Fruit fly (Drosophila melanogaster): ENCODE data around the gene CG12355.

CG12355 gene

dm6 chr3L:15533402-15534129 lies 38.2 kb upstream of the CG12355 start (continued):
- no peak for TF ChIP-seq CG14965 (GFP tag; optimal IDR thresholded peaks at IDR 0.05; ENCODE audit: borderline replicate concordance)
- TF ChIP-seq PHDP (tag; optimal IDR thresholded peaks at IDR 0.05), result peak; percentile 33
- TF ChIP-seq dmrt11E (tag; optimal IDR thresholded peaks at IDR 0.05), result peak; percentile 19
- TF ChIP-seq pfk (GFP tag; optimal IDR thresholded peaks at IDR 0.05), result no peak
- peak; percentile 84 for TF ChIP-seq sens (GFP tag)
- peak; percentile 8 for TF ChIP-seq org-1 (GFP tag; optimal IDR thresholded peaks at IDR 0.05)
- TF ChIP-seq CG6654 (GFP tag; optimal IDR thresholded peaks at IDR 0.05), result no peak
- TF ChIP-seq fu2 (GFP tag; optimal IDR thresholded peaks at IDR 0.05), result no peak
- TF ChIP-seq en (GFP tag; optimal IDR thresholded peaks at IDR 0.05), result no peak
- no peak for TF ChIP-seq pho (GFP tag; optimal IDR thresholded peaks at IDR 0.05)
- TF ChIP-seq Nf-YC (tag; optimal IDR thresholded peaks at IDR 0.05), result no peak
- peak; percentile 50 for TF ChIP-seq Xrp1 (GFP tag; IDR thresholded peaks at IDR 0.05)
- TF ChIP-seq odd (GFP tag; optimal IDR thresholded peaks at IDR 0.05), result no peak
- peak; percentile 23 for TF ChIP-seq CG6813 (GFP tag; optimal IDR thresholded peaks at IDR 0.05)
- TF ChIP-seq CG10543 (GFP tag; optimal IDR thresholded peaks at IDR 0.05), result no peak
- no peak for TF ChIP-seq sr (GFP tag; IDR thresholded peaks at IDR 0.05)
- no peak for TF ChIP-seq repo (GFP tag; optimal IDR thresholded peaks at IDR 0.05)
- no peak for TF ChIP-seq Ravus (GFP tag; IDR thresholded peaks at IDR 0.05)
- no peak for TF ChIP-seq wor (GFP tag; IDR thresholded peaks at IDR 0.05)
- TF ChIP-seq CG16779 (GFP tag; IDR thresholded peaks at IDR 0.05), result 0 out of 2 replicates have a peak, but pooled peaks have one; percentile 3
- peak; percentile 13 for TF ChIP-seq Abd-B (GFP tag; optimal IDR thresholded peaks at IDR 0.05)
- TF ChIP-seq lov (optimal IDR thresholded peaks at IDR 0.05), result no peak
- no peak for TF ChIP-seq lov (GFP tag; IDR thresholded peaks at IDR 0.05)
- TF ChIP-seq D19B (GFP tag; optimal IDR thresholded peaks at IDR 0.05), result peak; percentile 11
- no peak for TF ChIP-seq Dfd (GFP tag; optimal IDR thresholded peaks at IDR 0.05)
- peak; percentile 30 for TF ChIP-seq CG2120 (GFP tag; optimal IDR thresholded peaks at IDR 0.05)
- TF ChIP-seq Doc3 (GFP tag; IDR thresholded peaks at IDR 0.05; ENCODE audit: partially characterized antibody), result no peak
- TF ChIP-seq CG12391 (tag; optimal IDR thresholded peaks at IDR 0.05), result peak; percentile 32
- peak; percentile 43 for TF ChIP-seq tap (tag; optimal IDR thresholded peaks at IDR 0.05)
- TF ChIP-seq kah (GFP tag; optimal IDR thresholded peaks at IDR 0.05), result no peak
- peak; percentile 36 for TF ChIP-seq CG1603 (tag; optimal IDR thresholded peaks at IDR 0.05)
- TF ChIP-seq CG10565 (GFP tag; optimal IDR thresholded peaks at IDR 0.05), result no peak
- TF ChIP-seq CG4328 (GFP tag; optimal IDR thresholded peaks at IDR 0.05), result peak; percentile 12
- TF ChIP-seq dimm (GFP tag; IDR thresholded peaks at IDR 0.05), result no peak
- TF ChIP-seq pzg (GFP tag; optimal IDR thresholded peaks at IDR 0.05), result no peak
- peak; percentile 35; the same call in 1 of the 2 replicates for TF ChIP-seq vvl (GFP tag; IDR thresholded peaks at IDR 0.05)
- TF ChIP-seq B-H2 (GFP tag; optimal IDR thresholded peaks at IDR 0.05), result no peak
- 0 out of 3 replicates have a peak, but pooled peaks have one; percentile 58 for TF ChIP-seq CG3726 (GFP tag; IDR thresholded peaks at IDR 0.05)
- no peak for TF ChIP-seq Poxn (GFP tag; IDR thresholded peaks at IDR 0.05)
- TF ChIP-seq CG4707 (GFP tag; optimal IDR thresholded peaks at IDR 0.05), result peak; percentile 24
- no peak for TF ChIP-seq CG42726 (GFP tag; IDR thresholded peaks at IDR 0.05; ENCODE audit: partially characterized antibody)
- TF ChIP-seq vfl (GFP tag; optimal IDR thresholded peaks at IDR 0.05), result no peak
- TF ChIP-seq CG12299 (tag; optimal IDR thresholded peaks at IDR 0.05), result no peak
- TF ChIP-seq CG11560 (tag; IDR thresholded peaks at IDR 0.05), result no peak
- no peak for TF ChIP-seq Vsx1 (GFP tag; optimal IDR thresholded peaks at IDR 0.05)
- TF ChIP-seq ttk (GFP tag; IDR thresholded peaks at IDR 0.05), result peak; percentile 53
- TF ChIP-seq toy (GFP tag; IDR thresholded peaks at IDR 0.05), result 0 out of 2 replicates have a peak, but pooled peaks have one; percentile 17
- TF ChIP-seq CG9817 (tag; optimal IDR thresholded peaks at IDR 0.05), result peak; percentile 28
- TF ChIP-seq unc-4 (GFP tag; IDR thresholded peaks at IDR 0.05; ENCODE audit: partially characterized antibody), result no peak
- TF ChIP-seq CG6175 (GFP tag; IDR thresholded peaks at IDR 0.05), result no peak
